Worm (Caenorhabditis elegans) whole organism, L2 larva: Measurements from ENCODE around the gene T05C7.9.

Experiments
- C34F6.9 ChIP-seq: fragments of 150-350 bp; optimal IDR thresholded peaks from 2 replicates; lab custom pipeline; 2014; ENCODE audit warnings: missing biosample characterization, missing genetic modification characterization
- F13H6.1 ChIP-seq: sonication (generic microtip); optimal IDR thresholded peaks from 2 replicates; lab custom pipeline; 2016; ENCODE audit warnings: missing genetic modification characterization, missing compliant biosample characterization
- R02D3.7 ChIP-seq: fragments of 150-350 bp; optimal IDR thresholded peaks from 2 replicates; lab custom pipeline; 2014; ENCODE audit warnings: missing biosample characterization, missing genetic modification characterization
- aly-2 ChIP-seq: fragments of 150-350 bp; optimal IDR thresholded peaks from 2 replicates; lab custom pipeline; 2014; ENCODE audit warnings: missing biosample characterization, missing genetic modification characterization
- ama-1 ChIP-seq: fragments of 150-350 bp; optimal IDR thresholded peaks from 2 replicates; lab custom pipeline; 2018; ENCODE audit warnings: inconsistent platforms
- blmp-1 ChIP-seq: sonication (generic microtip); optimal IDR thresholded peaks from 2 replicates; lab custom pipeline; 2017; ENCODE audit warnings: missing genetic modification characterization, mild to moderate bottlenecking, missing compliant biosample characterization, antibody characterized with exemption, moderate library complexity; ENCODE audit not compliant: insufficient read depth
- ceh-82 ChIP-seq: fragments of 150-350 bp; optimal IDR thresholded peaks from 2 replicates; lab custom pipeline; 2014; ENCODE audit warnings: missing biosample characterization, missing genetic modification characterization
- crh-2 ChIP-seq: sonication (generic microtip); optimal IDR thresholded peaks from 2 replicates; lab custom pipeline; 2017; ENCODE audit warnings: missing biosample characterization, missing genetic modification characterization
- egl-27 ChIP-seq: sonication (generic microtip); optimal IDR thresholded peaks from 3 replicates; lab custom pipeline; 2017; ENCODE audit warnings: missing biosample characterization, missing genetic modification reagents, missing genetic modification characterization
- elt-1 ChIP-seq: fragments of 150-350 bp; optimal IDR thresholded peaks from 2 replicates; lab custom pipeline; 2014; ENCODE audit warnings: missing biosample characterization, missing genetic modification characterization
- elt-3 ChIP-seq: sonication (generic microtip); optimal IDR thresholded peaks from 2 replicates; lab custom pipeline; 2017; ENCODE audit warnings: missing biosample characterization, missing genetic modification characterization
- fos-1 ChIP-seq: fragments of 150-350 bp; optimal IDR thresholded peaks from 2 replicates; lab custom pipeline; 2014; ENCODE audit warnings: missing biosample characterization, missing genetic modification characterization
- gmeb-1 ChIP-seq: fragments of 150-350 bp; optimal IDR thresholded peaks from 2 replicates; lab custom pipeline; 2014; ENCODE audit warnings: missing biosample characterization, missing genetic modification characterization
- lin-11 ChIP-seq: fragments of 150-350 bp; sonication (generic microtip); optimal IDR thresholded peaks from 2 replicates; lab custom pipeline; 2014; ENCODE audit warnings: missing biosample characterization, missing genetic modification characterization, inconsistent platforms, mixed read lengths
- lin-13 ChIP-seq: fragments of 150-350 bp; optimal IDR thresholded peaks from 2 replicates; lab custom pipeline; 2014; ENCODE audit warnings: missing biosample characterization, missing genetic modification reagents, missing genetic modification characterization
- lsy-2 ChIP-seq, 2 experiments: fragments of 150-350 bp in 1 of 2; sonication (generic microtip) in 1 of 2; optimal IDR thresholded peaks; 2 replicates each; lab custom pipeline; 2014 to 2017; ENCODE audit warnings: missing biosample characterization in 2 of 2, missing genetic modification characterization in 2 of 2
- mab-5 ChIP-seq: fragments of 150-350 bp; optimal IDR thresholded peaks from 2 replicates; lab custom pipeline; 2014; ENCODE audit warnings: missing biosample characterization, missing genetic modification characterization
- mbf-1 ChIP-seq: sonication (generic microtip); optimal IDR thresholded peaks from 2 replicates; lab custom pipeline; 2017; ENCODE audit warnings: missing biosample characterization, missing genetic modification characterization
- mdl-1 ChIP-seq, 2 experiments: fragments of 150-350 bp in 1 of 2; sonication (generic microtip) in 1 of 2; optimal IDR thresholded peaks; 2 replicates each; lab custom pipeline; 2017; ENCODE audit warnings: missing biosample characterization in 2 of 2, missing genetic modification characterization in 2 of 2
- nhr-10 ChIP-seq: sonication (generic microtip); optimal IDR thresholded peaks from 2 replicates; lab custom pipeline; 2017; ENCODE audit warnings: missing biosample characterization, missing genetic modification characterization
- nhr-12 ChIP-seq: fragments of 150-350 bp; optimal IDR thresholded peaks from 2 replicates; lab custom pipeline; 2014; ENCODE audit warnings: missing biosample characterization, missing genetic modification characterization
- nhr-129 ChIP-seq: fragments of 150-350 bp; optimal IDR thresholded peaks from 2 replicates; lab custom pipeline; 2014; ENCODE audit warnings: missing biosample characterization, missing genetic modification characterization
- nhr-21 ChIP-seq: fragments of 150-350 bp; optimal IDR thresholded peaks from 2 replicates; lab custom pipeline; 2014; ENCODE audit warnings: missing biosample characterization, missing genetic modification characterization
- nhr-25 ChIP-seq: fragments of 150-350 bp; sonication (generic microtip); optimal IDR thresholded peaks from 3 replicates; lab custom pipeline; 2014; ENCODE audit warnings: missing biosample characterization, missing genetic modification characterization
- nhr-6 ChIP-seq: fragments of 150-350 bp; optimal IDR thresholded peaks from 2 replicates; lab custom pipeline; 2014; ENCODE audit warnings: missing biosample characterization, missing genetic modification characterization
- peb-1 ChIP-seq: fragments of 150-350 bp; optimal IDR thresholded peaks from 2 replicates; lab custom pipeline; 2014; ENCODE audit warnings: missing biosample characterization, missing genetic modification characterization
- sem-4 ChIP-seq: fragments of 150-350 bp; optimal IDR thresholded peaks from 2 replicates; lab custom pipeline; 2014; ENCODE audit warnings: missing biosample characterization, missing genetic modification reagents, missing genetic modification characterization
- sma-3 ChIP-seq: sonication (generic microtip); optimal IDR thresholded peaks from 2 replicates; lab custom pipeline; 2016; ENCODE audit warnings: missing genetic modification reagents, missing genetic modification characterization, missing compliant biosample characterization
- sma-9 ChIP-seq, 2 experiments: fragments of 150-350 bp in 1 of 2; sonication (generic microtip) in 1 of 2; optimal IDR thresholded peaks; 2 replicates each; lab custom pipeline; 2014 to 2016; ENCODE audit warnings: missing genetic modification characterization in 2 of 2, mild to moderate bottlenecking in 1 of 2, missing biosample characterization in 1 of 2, missing compliant biosample characterization in 1 of 2, missing genetic modification reagents in 1 of 2, moderate library complexity in 1 of 2
- snpc-4 ChIP-seq: fragments of 150-350 bp; optimal IDR thresholded peaks from 2 replicates; lab custom pipeline; 2014; ENCODE audit warnings: missing biosample characterization, missing genetic modification characterization
- unc-39 ChIP-seq: fragments of 150-350 bp; optimal IDR thresholded peaks from 2 replicates; lab custom pipeline; 2014; ENCODE audit warnings: missing biosample characterization, missing genetic modification characterization
- unc-55 ChIP-seq: fragments of 150-350 bp; sonication (generic microtip); optimal IDR thresholded peaks from 3 replicates; lab custom pipeline; 2014; ENCODE audit warnings: missing biosample characterization, missing genetic modification reagents, missing genetic modification characterization
- zag-1 ChIP-seq: fragments of 150-350 bp; optimal IDR thresholded peaks from 2 replicates; lab custom pipeline; 2014; ENCODE audit warnings: missing biosample characterization, missing genetic modification characterization
- ztf-1 ChIP-seq: fragments of 200-800 bp; sonication (Bioruptor generic); conservative IDR thresholded peaks from 2 replicates; pipeline ENCODE4 v1.3.6; 2022; ENCODE audit warnings: missing genetic modification characterization, missing compliant biosample characterization

T05C7.9 gene

ce11 chrIV:125881-126781 lies 47.1 kb downstream of the T05C7.9 start, which contains the start of the genes grld-1 and cox-6C:
grld-1 (minus strand) TSS chrIV:125931.
cox-6C (plus strand) TSS chrIV:126731.
- peak; percentile 34 for TF ChIP-seq fos-1 (tag; lab: Kevin White, UChicago)
- TF ChIP-seq sma-3: peak; percentile 51
- TF ChIP-seq zag-1 (tag; lab: Kevin White, UChicago): peak; percentile 19
- TF ChIP-seq mab-5: no peak
- TF ChIP-seq lin-11 (tag; lab: Kevin White, UChicago): peak; percentile 25
- TF ChIP-seq ztf-1 (GFP tag; lab: Robert Waterston, UW): no peak
- peak; percentile 9 for TF ChIP-seq nhr-21 (tag; lab: Kevin White, UChicago)
- TF ChIP-seq sma-9 (GFP tag; optimal IDR thresholded peaks at IDR 0.05; lab: Kevin White, UChicago): peak; percentile 25
- no peak for TF ChIP-seq sma-9 (tag; optimal IDR thresholded peaks at IDR 0.05; lab: Kevin White, UChicago)
- no peak for TF ChIP-seq elt-3
- peak; percentile 86 to 97 for TF ChIP-seq lsy-2 (tag; optimal IDR thresholded peaks at IDR 0.05; lab: Kevin White, UChicago)
- TF ChIP-seq nhr-129: peak; percentile 58
- peak; percentile 53 for TF ChIP-seq crh-2 (tag; lab: Kevin White, UChicago)
- TF ChIP-seq unc-55: peak; percentile 78
- TF ChIP-seq lin-13 (GFP tag; lab: Kevin White, UChicago): peak; percentile 71
- peak; percentile 53 for TF ChIP-seq gmeb-1 (tag; lab: Kevin White, UChicago)
- no peak for TF ChIP-seq aly-2 (tag; lab: Kevin White, UChicago)
- TF ChIP-seq elt-1: no peak
- TF ChIP-seq snpc-4 (tag; lab: Kevin White, UChicago): no peak
- peak; percentile 5 for TF ChIP-seq nhr-6 (tag; lab: Kevin White, UChicago)
- peak in 1 of 2 experiments; percentile 14 for TF ChIP-seq mdl-1 (tag; optimal IDR thresholded peaks at IDR 0.05; lab: Kevin White, UChicago)
- TF ChIP-seq egl-27 (tag; lab: Kevin White, UChicago): peak; percentile 1
- peak; percentile 67 for TF ChIP-seq C34F6.9
- TF ChIP-seq F13H6.1 (tag; lab: Kevin White, UChicago): peak; percentile 64

- TF ChIP-seq sma-3 (no peak), ceh-82 (tag; lab: Kevin White, UChicago) (no peak), nhr-10 (tag; lab: Kevin White, UChicago) (no peak), peb-1 (tag; lab: Kevin White, UChicago) (no peak), sma-9 (GFP tag; optimal IDR thresholded peaks at IDR 0.05; lab: Kevin White, UChicago) (no peak), sma-9 (tag; optimal IDR thresholded peaks at IDR 0.05; lab: Kevin White, UChicago) (no peak), mbf-1 (tag; lab: Kevin White, UChicago) (no peak), ama-1 (lab: Kevin White, UChicago) (no peak), nhr-25 (tag; lab: Kevin White, UChicago) (no peak), blmp-1 (no peak), R02D3.7 (no peak), zag-1 (tag; lab: Kevin White, UChicago) (no peak), nhr-21 (tag; lab: Kevin White, UChicago) (no peak), unc-39 (tag; lab: Kevin White, UChicago) (no peak), ztf-1 (GFP tag; lab: Robert Waterston, UW) (no peak), sem-4 (no peak), nhr-12 (tag; lab: Kevin White, UChicago) (no peak), fos-1 (tag; lab: Kevin White, UChicago) (no peak), nhr-6 (tag; lab: Kevin White, UChicago) (no peak), unc-55 (no peak)
Measured at ce11 chrIV:128525-128924, 49.4 kb downstream of the T05C7.9 start.
